Worm (Caenorhabditis elegans) whole organism, midembryonic: ENCODE data around the gene nlp-22.

ENCODE experiments used
- T22C8.4 ChIP-seq: fragments of 200-800 bp; sonication (Bioruptor generic); IDR thresholded peaks from 2 replicates; pipeline ENCODE4 v1.3.6; 2022; ENCODE audit warnings: missing genetic modification characterization, missing compliant biosample characterization
- klf-2 ChIP-seq: fragments of 200-800 bp; sonication (Bioruptor generic); conservative IDR thresholded peaks from 2 replicates; pipeline ENCODE4 v1.3.6; 2022; ENCODE audit warnings: missing genetic modification reagents, missing genetic modification characterization, missing compliant biosample characterization
- ref-1 ChIP-seq: fragments of 200-800 bp; sonication (Bioruptor generic); conservative IDR thresholded peaks from 2 replicates; pipeline ENCODE4 v1.3.6; 2022; ENCODE audit warnings: missing genetic modification reagents, missing genetic modification characterization, missing compliant biosample characterization
- ztf-23 ChIP-seq: fragments of 200-800 bp; sonication (Bioruptor generic); IDR thresholded peaks from 2 replicates; pipeline ENCODE4 v1.3.6; 2022; ENCODE audit warnings: missing genetic modification reagents, missing genetic modification characterization, missing compliant biosample characterization
- ztf-29 ChIP-seq: fragments of 200-800 bp; sonication (Bioruptor generic); IDR thresholded peaks from 2 replicates; pipeline ENCODE4 v1.3.6; 2022; ENCODE audit warnings: missing genetic modification reagents, missing genetic modification characterization, missing compliant biosample characterization

ce11 chrX:2359797-2360196 lies 17.9 kb upstream of the nlp-22 start, which contains the start of gene lgc-40:
- no peak for TF ChIP-seq ztf-29
- TF ChIP-seq ztf-23 = no peak
- no peak for TF ChIP-seq T22C8.4 (GFP tag; lab: Robert Waterston, UW)
- TF ChIP-seq ref-1 = no peak
- no peak for TF ChIP-seq klf-2 (GFP tag; lab: Robert Waterston, UW)
